Worm (Caenorhabditis elegans) whole organism, L4/young adult: ENCODE results near the gene C06E4.2.

ENCODE experiments used
- W03F9.2 ChIP-seq: fragments of 150-350 bp; optimal IDR thresholded peaks from 2 replicates; lab custom pipeline; 2014; ENCODE audit warnings: missing biosample characterization, missing genetic modification characterization
- dao-5 ChIP-seq: sonication (generic microtip); optimal IDR thresholded peaks from 2 replicates; lab custom pipeline; 2016; ENCODE audit warnings: missing genotype, missing genetic modification characterization, moderate library complexity, missing compliant biosample characterization
- him-1 ChIP-seq: sonication (generic microtip); optimal IDR thresholded peaks from 2 replicates; lab custom pipeline; 2016; ENCODE audit warnings: missing genotype, missing genetic modification reagents, missing genetic modification characterization, missing compliant biosample characterization

- TF ChIP-seq dao-5 (tag; lab: Kevin White, UChicago) (no peak), him-1 (tag; lab: Kevin White, UChicago) (no peak), W03F9.2 (tag; lab: Kevin White, UChicago) (no peak)
Measured at ce11 chrIV:7320688-7321087, 43.9 kb downstream of the C06E4.2 start.
